Worm (Caenorhabditis elegans): Measurements from ENCODE around the gene cutl-16.
A peak's percentile ranks its signal among the peaks of the same experiment; 100 is the strongest.

- TF ChIP-seq unc-62 (GFP tag; optimal IDR thresholded peaks at IDR 0.05) = no peak
- TF ChIP-seq mdl-1 (tag; optimal IDR thresholded peaks at IDR 0.05) = no peak
- peak in 1 of 6 experiments; percentile 61 for TF ChIP-seq elt-3 (tag; optimal IDR thresholded peaks at IDR 0.05)
- TF ChIP-seq jun-1 (tag; optimal IDR thresholded peaks at IDR 0.05) = no peak
- no peak for TF ChIP-seq nhr-76 (tag; optimal IDR thresholded peaks at IDR 0.05)
- TF ChIP-seq pqm-1 (tag; optimal IDR thresholded peaks at IDR 0.05) = no peak
- TF ChIP-seq nhr-11 (tag; optimal IDR thresholded peaks at IDR 0.05) = no peak
- TF ChIP-seq alr-1 (tag; optimal IDR thresholded peaks at IDR 0.05; ENCODE audit: borderline replicate concordance) = no peak
Measured at ce11 chrII:6413788-6414187, 27.4 kb upstream of the cutl-16 start.
